Fruit fly (Drosophila melanogaster) Kc167 (cell line): Measurements from ENCODE around the gene Itgbn.

ENCODE experiments used
- Myc ChIP-seq: fragments of >200 bp; optimal IDR thresholded peaks from 2 replicates; lab custom pipeline; 2017; ENCODE audit warnings: missing external identifiers
- Sin3A ChIP-seq: fragments of >200 bp; optimal IDR thresholded peaks from 2 replicates; lab custom pipeline; 2018; ENCODE audit warnings: missing external identifiers
- h ChIP-seq: fragments of >200 bp; optimal IDR thresholded peaks from 3 replicates; lab custom pipeline; 2018; ENCODE audit warnings: missing external identifiers
- insv ChIP-seq: fragments of >200 bp; optimal IDR thresholded peaks from 3 replicates; lab custom pipeline; 2018; ENCODE audit warnings: missing external identifiers
- psq ChIP-seq: fragments of >200 bp; optimal IDR thresholded peaks from 2 replicates; lab custom pipeline; 2017; ENCODE audit warnings: missing external identifiers
- ttk ChIP-seq: sonication (Bioruptor generic); optimal IDR thresholded peaks from 2 replicates; lab custom pipeline; 2017; ENCODE audit warnings: missing external identifiers

Gene Itgbn

dm6 chr2L:21102399-21103108 is 49.7 kb downstream of the Itgbn start, which contains the start of gene CG9257:
Gene CG9257 (plus strand): TSS chr2L:21102743.
- TF ChIP-seq insv (lab: Kevin White, UChicago) = no peak
- no peak for TF ChIP-seq Sin3A (lab: Kevin White, UChicago)
- TF ChIP-seq h (lab: Kevin White, UChicago) = no peak
- no peak for TF ChIP-seq ttk (lab: Kevin White, UChicago)

DNA sequence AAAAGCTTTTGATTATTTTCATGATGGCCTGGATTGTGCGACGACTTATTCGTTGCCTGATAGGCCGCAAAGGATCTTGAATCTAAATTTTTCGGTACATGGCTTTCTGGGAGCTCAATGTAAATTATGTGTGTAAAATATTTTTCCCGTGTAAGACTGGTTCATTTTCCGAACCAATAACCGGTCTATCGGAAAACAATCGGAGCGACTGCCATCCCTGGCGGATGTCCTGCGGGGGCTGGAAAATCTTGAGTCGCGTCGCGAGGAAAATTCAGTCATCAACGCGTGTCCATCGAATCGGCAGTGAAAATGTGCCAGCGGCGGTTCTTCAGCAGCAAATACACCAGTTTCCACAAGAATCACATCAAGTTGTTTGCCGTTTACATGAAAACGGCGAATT is 51.5 kb downstream of the Itgbn start, which contains the start of the genes CG46307 and Nhe2:
CG46307 (plus strand) TSS at position 243 of the 400 bp plus-strand sequence.
Nhe2 (plus strand) TSS at position 243 of the 400 bp plus-strand sequence.
- TF ChIP-seq ttk (lab: Kevin White, UChicago) = no peak
- no peak for TF ChIP-seq h (lab: Kevin White, UChicago)
- no peak for TF ChIP-seq insv (lab: Kevin White, UChicago)
- no peak for TF ChIP-seq Sin3A (lab: Kevin White, UChicago)
- no peak for TF ChIP-seq psq (lab: Kevin White, UChicago)
- TF ChIP-seq Myc (lab: Kevin White, UChicago) = no peak

- TF ChIP-seq Sin3A (lab: Kevin White, UChicago) (no peak), psq (lab: Kevin White, UChicago) (no peak), insv (lab: Kevin White, UChicago) (no peak), Myc (lab: Kevin White, UChicago) (no peak), ttk (lab: Kevin White, UChicago) (no peak), h (lab: Kevin White, UChicago) (no peak)
Observed at dm6 chr2L:21105127-21105526, 52.3 kb downstream of the Itgbn start.
